Fruit fly (Drosophila melanogaster) whole organism, prepupa: ENCODE measurements around the gene GC1.

Experiments
- Blimp-1 ChIP-seq: fragments of 200-800 bp; sonication (Bioruptor generic); optimal IDR thresholded peaks from 3 replicates; lab custom pipeline; 2017; ENCODE audit warnings: missing biosample characterization, missing genetic modification characterization, mild to moderate bottlenecking, moderate library complexity, missing genetic modification reagents
- CG10631 ChIP-seq: fragments of 200-800 bp; sonication (Bioruptor generic); optimal IDR thresholded peaks from 2 replicates; lab custom pipeline; 2016; ENCODE audit warnings: missing biosample characterization, missing genetic modification characterization
- CG11762 ChIP-seq: fragments of 200-800 bp; sonication (Bioruptor generic); optimal IDR thresholded peaks from 3 replicates; lab custom pipeline; 2016; ENCODE audit warnings: missing biosample characterization, missing genetic modification characterization; ENCODE audit not compliant: insufficient read depth
- CG15336 ChIP-seq: fragments of 200-800 bp; sonication (Bioruptor generic); IDR thresholded peaks from 2 replicates; pipeline ENCODE4 v1.3.6; 2022; ENCODE audit warnings: missing biosample characterization, missing genetic modification characterization
- CG1621 ChIP-seq: fragments of 200-800 bp; sonication (Bioruptor generic); optimal IDR thresholded peaks from 3 replicates; lab custom pipeline; 2018; ENCODE audit warnings: missing biosample characterization, mild to moderate bottlenecking, missing genetic modification characterization
- CG16779 ChIP-seq: fragments of 200-800 bp; sonication (Bioruptor generic); optimal IDR thresholded peaks from 3 replicates; lab custom pipeline; 2017; ENCODE audit warnings: missing biosample characterization, mild to moderate bottlenecking, missing genetic modification characterization
- CG3032 ChIP-seq: fragments of 200-800 bp; optimal IDR thresholded peaks from 2 replicates; lab custom pipeline; 2019; ENCODE audit warnings: missing biosample characterization, mild to moderate bottlenecking, missing genetic modification characterization, moderate library complexity
- CG31627 ChIP-seq: fragments of 200-800 bp; sonication (Bioruptor generic); optimal IDR thresholded peaks from 3 replicates; lab custom pipeline; 2016; ENCODE audit warnings: missing biosample characterization, missing genetic modification characterization
- CG32006 ChIP-seq: fragments of 200-800 bp; sonication (Bioruptor generic); optimal IDR thresholded peaks from 3 replicates; lab custom pipeline; 2017; ENCODE audit warnings: missing biosample characterization, mild to moderate bottlenecking, missing genetic modification characterization
- CG6163 ChIP-seq: fragments of 200-800 bp; sonication (Bioruptor generic); IDR thresholded peaks from 3 replicates; pipeline ENCODE4 v1.3.6; 2022; ENCODE audit warnings: missing biosample characterization, missing genetic modification characterization
- CG6276 ChIP-seq: fragments of 200-800 bp; sonication (Bioruptor generic); optimal IDR thresholded peaks from 2 replicates; lab custom pipeline; 2017; ENCODE audit warnings: missing biosample characterization, mild to moderate bottlenecking, missing genetic modification characterization
- CG7368 ChIP-seq: fragments of 200-800 bp; sonication (Bioruptor generic); optimal IDR thresholded peaks from 3 replicates; lab custom pipeline; 2016; ENCODE audit warnings: missing biosample characterization, missing genetic modification characterization
- CG8119 ChIP-seq: fragments of 200-800 bp; sonication (Bioruptor generic); IDR thresholded peaks from 3 replicates; pipeline ENCODE4 v1.3.6; 2022; ENCODE audit warnings: missing biosample characterization, missing genetic modification characterization
- CG8632 ChIP-seq: fragments of 200-800 bp; sonication (Bioruptor generic); optimal IDR thresholded peaks from 3 replicates; lab custom pipeline; 2016; ENCODE audit warnings: missing biosample characterization, missing genetic modification characterization
- Eip75B ChIP-seq: fragments of 200-800 bp; sonication (Bioruptor generic); optimal IDR thresholded peaks from 3 replicates; lab custom pipeline; 2016; ENCODE audit warnings: missing biosample characterization, missing genetic modification characterization
- Eip78C ChIP-seq: fragments of 200-800 bp; sonication (Bioruptor generic); peaks from one replicate; lab custom pipeline; 2016; ENCODE audit warnings: missing biosample characterization, missing genetic modification characterization
- Eip93F ChIP-seq: fragments of 200-800 bp; sonication (Bioruptor generic); optimal IDR thresholded peaks from 2 replicates; lab custom pipeline; 2016; ENCODE audit warnings: missing biosample characterization, mild to moderate bottlenecking, missing genetic modification characterization
- Ets21C ChIP-seq: fragments of 200-800 bp; sonication (Bioruptor generic); optimal IDR thresholded peaks from 3 replicates; lab custom pipeline; 2016; ENCODE audit warnings: missing biosample characterization, missing genetic modification characterization
- Ets96B ChIP-seq: fragments of 200-800 bp; optimal IDR thresholded peaks from 2 replicates; lab custom pipeline; 2019; ENCODE audit warnings: missing biosample characterization, mild to moderate bottlenecking, missing genetic modification characterization, moderate library complexity
- Gug ChIP-seq: fragments of 200-800 bp; sonication (Bioruptor generic); IDR thresholded peaks from 2 replicates; pipeline ENCODE4 v1.3.6; 2022; ENCODE audit warnings: missing biosample characterization, missing genetic modification characterization
- Hr39 ChIP-seq: fragments of 200-800 bp; sonication (Bioruptor generic); optimal IDR thresholded peaks from 2 replicates; lab custom pipeline; 2016; ENCODE audit warnings: missing biosample characterization, missing genetic modification characterization
- Hr4 ChIP-seq: fragments of 200-800 bp; sonication (Bioruptor generic); optimal IDR thresholded peaks from 3 replicates; lab custom pipeline; 2016; ENCODE audit warnings: missing biosample characterization, missing genetic modification characterization
- Lpt ChIP-seq: fragments of 200-800 bp; sonication (Bioruptor generic); optimal IDR thresholded peaks from 3 replicates; lab custom pipeline; 2016; ENCODE audit warnings: missing biosample characterization, missing genetic modification characterization
- Met ChIP-seq: fragments of 200-800 bp; sonication (Bioruptor generic); optimal IDR thresholded peaks from 3 replicates; lab custom pipeline; 2016; ENCODE audit warnings: missing biosample characterization, missing genetic modification characterization
- Smox ChIP-seq: fragments of 200-800 bp; sonication (Bioruptor generic); optimal IDR thresholded peaks from 3 replicates; lab custom pipeline; 2016; ENCODE audit warnings: missing biosample characterization, missing genetic modification characterization
- Sox102F ChIP-seq: fragments of 200-800 bp; sonication (Bioruptor generic); optimal IDR thresholded peaks from 2 replicates; lab custom pipeline; 2016; ENCODE audit warnings: missing biosample characterization, mild to moderate bottlenecking, missing genetic modification characterization
- Sox15 ChIP-seq: fragments of 200-800 bp; sonication (Bioruptor generic); optimal IDR thresholded peaks from 3 replicates; lab custom pipeline; 2016; ENCODE audit warnings: missing biosample characterization, missing genetic modification characterization
- achi ChIP-seq: fragments of 200-800 bp; sonication (Bioruptor generic); optimal IDR thresholded peaks from 3 replicates; lab custom pipeline; 2016; ENCODE audit warnings: missing biosample characterization, missing genetic modification characterization
- acj6 ChIP-seq: fragments of 200-800 bp; sonication (Bioruptor generic); optimal IDR thresholded peaks from 3 replicates; lab custom pipeline; 2016; ENCODE audit warnings: missing biosample characterization, missing genetic modification characterization
- cyc ChIP-seq: fragments of 200-800 bp; sonication (Bioruptor generic); optimal IDR thresholded peaks from 3 replicates; lab custom pipeline; 2016; ENCODE audit warnings: missing biosample characterization, missing genetic modification characterization
- fd85E ChIP-seq: fragments of 200-800 bp; sonication (Bioruptor generic); optimal IDR thresholded peaks from 3 replicates; lab custom pipeline; 2016; ENCODE audit warnings: missing biosample characterization, missing genetic modification characterization
- fkh ChIP-seq: fragments of 200-800 bp; sonication (Bioruptor generic); optimal IDR thresholded peaks from 3 replicates; lab custom pipeline; 2017; ENCODE audit warnings: missing biosample characterization, mild to moderate bottlenecking, missing genetic modification characterization, moderate library complexity
- lz ChIP-seq: fragments of 200-800 bp; sonication (Bioruptor generic); optimal IDR thresholded peaks from 3 replicates; lab custom pipeline; 2016; ENCODE audit warnings: missing biosample characterization, missing genetic modification characterization
- net ChIP-seq: fragments of 200-800 bp; sonication (Bioruptor generic); optimal IDR thresholded peaks from 3 replicates; lab custom pipeline; 2016; ENCODE audit warnings: missing biosample characterization, missing genetic modification characterization
- salr ChIP-seq, 2 experiments: fragments of 200-800 bp; sonication (Bioruptor generic); optimal IDR thresholded peaks; 3 replicates each; lab custom pipeline; 2016 to 2018; ENCODE audit warnings: missing biosample characterization in 2 of 2, missing genetic modification characterization in 2 of 2, mild to moderate bottlenecking in 1 of 2
- spab ChIP-seq: fragments of 200-800 bp; sonication (Bioruptor generic); optimal IDR thresholded peaks from 2 replicates; lab custom pipeline; 2017; ENCODE audit warnings: missing biosample characterization, mild to moderate bottlenecking, missing genetic modification characterization, missing genetic modification reagents
- ss ChIP-seq, 2 experiments: fragments of 200-800 bp; sonication (Bioruptor generic); optimal IDR thresholded peaks; 2 replicates in 1 of 2; 3 replicates in 1 of 2; lab custom pipeline; 2017 to 2018; ENCODE audit warnings: mild to moderate bottlenecking in 2 of 2, missing biosample characterization in 2 of 2, missing genetic modification characterization in 2 of 2, moderate library complexity in 1 of 2
- svp ChIP-seq: fragments of 200-800 bp; sonication (Bioruptor generic); peaks from one replicate; lab custom pipeline; 2016; ENCODE audit warnings: missing biosample characterization, missing genetic modification characterization
- vri ChIP-seq: fragments of 200-800 bp; sonication (Bioruptor generic); optimal IDR thresholded peaks from 3 replicates; lab custom pipeline; 2016; ENCODE audit warnings: missing biosample characterization, mild to moderate bottlenecking, missing genetic modification characterization

Gene GC1

DNA sequence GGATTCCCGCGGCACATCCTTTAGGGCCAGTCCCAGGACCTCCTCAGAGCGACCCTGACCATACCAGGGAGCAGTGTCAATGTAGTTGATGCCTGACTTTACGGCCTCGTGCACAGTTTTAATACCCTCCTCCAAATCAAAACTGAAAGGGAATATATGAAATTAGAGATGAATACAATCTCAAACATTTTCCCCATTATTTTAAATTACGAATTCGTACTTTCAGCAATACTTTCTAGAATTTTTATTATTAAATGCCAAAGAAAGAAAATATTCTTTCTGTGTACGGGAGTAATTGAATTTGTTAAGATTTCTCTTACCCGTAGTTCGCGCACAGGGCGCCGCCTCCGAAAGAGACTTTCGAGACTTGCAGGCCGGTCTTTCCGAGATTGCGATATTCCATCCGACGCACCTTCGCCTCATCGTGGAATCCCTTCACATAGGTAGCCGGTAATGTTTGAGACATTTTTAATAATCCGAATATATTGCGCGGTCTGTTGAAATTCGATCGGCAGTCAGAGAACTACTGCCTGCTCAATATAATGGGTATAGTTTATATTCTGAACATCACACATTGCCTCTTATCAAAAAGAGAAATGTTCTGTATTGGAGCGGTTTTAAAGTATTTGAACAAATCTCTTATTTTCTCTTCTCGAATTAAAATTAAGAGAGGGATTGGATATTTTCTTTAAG is 12.5 kb downstream of the GC1 start, which contains the start of gene CG18547 (continued):
- TF ChIP-seq achi (GFP tag; lab: Kevin White, UChicago) (peak; percentile 9), cyc (GFP tag; lab: Kevin White, UChicago) (peak; percentile 49), Eip78C (GFP tag; lab: Kevin White, UChicago) (peak; percentile 84), Met (peak; percentile 62), Eip75B (GFP tag; lab: Kevin White, UChicago) (peak; percentile 49), Blimp-1 (GFP tag; lab: Kevin White, UChicago) (no peak), svp (peak; percentile 82), Ets96B (peak; percentile 59), CG32006 (GFP tag; lab: Kevin White, UChicago) (peak; percentile 25), CG31627 (GFP tag; lab: Kevin White, UChicago) (peak; percentile 59), Ets21C (peak; percentile 26), CG1621 (tag; lab: Kevin White, UChicago) (peak; percentile 59), ss (GFP tag; optimal IDR thresholded peaks at IDR 0.05; lab: Kevin White, UChicago) (peak in 1 of 2 experiments; percentile 21), CG15336 (0 out of 2 replicates have a peak, but pooled peaks have one; percentile 22), Hr4 (GFP tag; lab: Kevin White, UChicago) (peak; percentile 26), spab (GFP tag; lab: Kevin White, UChicago) (no peak), CG8119 (GFP tag; lab: Robert Waterston, UW) (0 out of 3 replicates have a peak, but pooled peaks have one; percentile 40), Sox15 (GFP tag; lab: Kevin White, UChicago) (no peak), Smox (GFP tag; lab: Kevin White, UChicago) (peak; percentile 41), CG11762 (GFP tag; lab: Kevin White, UChicago) (peak; percentile 32), lz (peak; percentile 57), vri (GFP tag; lab: Kevin White, UChicago) (peak; percentile 14), Hr39 (GFP tag; lab: Kevin White, UChicago) (peak; percentile 48), CG7368 (GFP tag; lab: Kevin White, UChicago) (peak; percentile 32), Sox102F (peak; percentile 64), net (GFP tag; lab: Kevin White, UChicago) (peak; percentile 14), fd85E (no peak), CG3032 (tag; lab: Kevin White, UChicago) (peak; percentile 40), CG16779 (tag; lab: Kevin White, UChicago) (no peak), fkh (GFP tag; lab: Kevin White, UChicago) (no peak), Eip93F (GFP tag; lab: Kevin White, UChicago) (no peak), acj6 (GFP tag; lab: Kevin White, UChicago) (peak; percentile 51), Gug (GFP tag; lab: Robert Waterston, UW) (0 out of 2 replicates have a peak, but pooled peaks have one; percentile 20)

DNA sequence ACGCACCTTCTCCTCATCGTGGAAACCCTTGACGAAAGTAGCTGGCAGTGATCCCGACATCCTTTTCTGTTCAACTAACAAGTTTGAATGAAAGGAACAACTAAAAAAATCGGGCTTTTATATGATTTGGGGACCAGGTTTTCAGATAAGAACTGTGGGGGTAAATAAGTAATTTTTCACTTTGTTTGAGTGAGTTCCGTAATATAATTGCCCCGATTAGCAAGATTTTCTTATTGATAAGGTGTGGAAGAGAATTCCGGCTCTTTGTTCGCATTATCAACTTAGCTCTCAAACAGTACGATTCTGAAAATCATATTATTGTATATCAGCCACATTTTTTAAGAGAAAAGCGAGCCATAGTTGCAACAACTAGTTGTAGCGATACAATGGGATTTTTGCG is 14.5 kb downstream of the GC1 start, which contains the start of gene CG12224:
Gene CG12224, minus strand, starts transcription at position 101 of the 400 bp plus-strand sequence.
- TF ChIP-seq CG8632 (GFP tag; lab: Kevin White, UChicago) (no peak), salr (GFP tag; optimal IDR thresholded peaks at IDR 0.05; lab: Kevin White, UChicago) (no peak), Ets21C (no peak), CG6163 (no peak), Hr39 (GFP tag; lab: Kevin White, UChicago) (no peak), CG10631 (GFP tag; lab: Kevin White, UChicago) (no peak), CG31627 (GFP tag; lab: Kevin White, UChicago) (no peak), CG6276 (no peak), Lpt (no peak), Eip78C (GFP tag; lab: Kevin White, UChicago) (no peak), fd85E (no peak)
- TF ChIP-seq, all 60 proteins: peak for 0
